Fruit fly (Drosophila melanogaster) whole organism, embryonic: ENCODE data around the gene CG9150.

Experiments used
- CG10543 ChIP-seq: fragments of 200-800 bp; sonication (Bioruptor generic); optimal IDR thresholded peaks from 3 replicates; lab custom pipeline; 2017; ENCODE audit warnings: missing biosample characterization, mild to moderate bottlenecking, missing genetic modification characterization, moderate library complexity
- CG11093 ChIP-seq: fragments of 200-800 bp; sonication (Bioruptor generic); IDR thresholded peaks from 3 replicates; pipeline ENCODE4 v1.3.6; 2022; ENCODE audit warnings: missing biosample characterization, missing genetic modification characterization
- CG11723 ChIP-seq: fragments of 200-800 bp; sonication (Bioruptor generic); optimal IDR thresholded peaks from 2 replicates; lab custom pipeline; 2017; ENCODE audit warnings: missing biosample characterization, mild to moderate bottlenecking, missing genetic modification characterization
- CG1233 ChIP-seq: fragments of 200-800 bp; sonication (Bioruptor generic); optimal IDR thresholded peaks from 4 replicates; lab custom pipeline; 2018; ENCODE audit warnings: missing biosample characterization, mild to moderate bottlenecking, missing genetic modification characterization
- CG12659 ChIP-seq: fragments of 200-800 bp; sonication (Bioruptor generic); optimal IDR thresholded peaks from 3 replicates; lab custom pipeline; 2017; ENCODE audit warnings: mild to moderate bottlenecking, missing biosample characterization, missing genetic modification reagents, missing genetic modification characterization
- CG12769 ChIP-seq: fragments of 200-800 bp; sonication (Bioruptor generic); optimal IDR thresholded peaks from 2 replicates; lab custom pipeline; 2019; ENCODE audit warnings: missing biosample characterization, mild to moderate bottlenecking, missing genetic modification characterization, moderate library complexity
- CG13775 ChIP-seq: fragments of 200-800 bp; sonication (Bioruptor generic); optimal IDR thresholded peaks from 3 replicates; lab custom pipeline; 2017; ENCODE audit warnings: missing biosample characterization, mild to moderate bottlenecking, missing genetic modification characterization
- CG14710 ChIP-seq: fragments of 200-800 bp; sonication (Bioruptor generic); optimal IDR thresholded peaks from 3 replicates; lab custom pipeline; 2019; ENCODE audit warnings: missing biosample characterization, mild to moderate bottlenecking, missing genetic modification characterization, moderate library complexity
- CG15011 ChIP-seq: fragments of 200-800 bp; sonication (Bioruptor generic); optimal IDR thresholded peaks from 3 replicates; lab custom pipeline; 2018; ENCODE audit warnings: missing biosample characterization, mild to moderate bottlenecking, missing genetic modification characterization
- CG15073 ChIP-seq: fragments of 200-800 bp; sonication (Bioruptor generic); optimal IDR thresholded peaks from 2 replicates; lab custom pipeline; 2016; ENCODE audit warnings: missing biosample characterization, missing genetic modification characterization
- CG1647 ChIP-seq: fragments of 200-800 bp; sonication (Bioruptor generic); optimal IDR thresholded peaks from 3 replicates; lab custom pipeline; 2016; ENCODE audit warnings: missing biosample characterization, missing genetic modification characterization
- CG17612 ChIP-seq: fragments of 200-800 bp; sonication (Bioruptor generic); IDR thresholded peaks from 2 replicates; pipeline ENCODE4 v1.3.6; 2022; ENCODE audit warnings: missing biosample characterization, missing genetic modification characterization
- CG1832 ChIP-seq: fragments of 200-800 bp; sonication (Bioruptor generic); optimal IDR thresholded peaks from 2 replicates; lab custom pipeline; 2017; ENCODE audit warnings: missing biosample characterization, mild to moderate bottlenecking, missing genetic modification characterization, inconsistent platforms
- CG18764 ChIP-seq: fragments of 200-800 bp; sonication (Bioruptor generic); optimal IDR thresholded peaks from 3 replicates; lab custom pipeline; 2016; ENCODE audit warnings: missing biosample characterization, missing genetic modification characterization
- CG2678 ChIP-seq: fragments of 200-800 bp; sonication (Bioruptor generic); optimal IDR thresholded peaks from 3 replicates; lab custom pipeline; 2019; ENCODE audit warnings: missing biosample characterization, mild to moderate bottlenecking, missing genetic modification characterization, moderate library complexity
- CG30431 ChIP-seq: fragments of 200-800 bp; sonication (Bioruptor generic); optimal IDR thresholded peaks from 2 replicates; lab custom pipeline; 2017; ENCODE audit warnings: missing biosample characterization, missing genetic modification characterization
- CG32767 ChIP-seq: fragments of 200-800 bp; sonication (Bioruptor generic); IDR thresholded peaks from 2 replicates; pipeline ENCODE4 v1.3.6; 2022; ENCODE audit warnings: missing biosample characterization, missing genetic modification characterization
- CG3407 ChIP-seq: fragments of 200-800 bp; sonication (Bioruptor generic); optimal IDR thresholded peaks from 2 replicates; lab custom pipeline; 2018; ENCODE audit warnings: missing biosample characterization, mild to moderate bottlenecking, missing genetic modification characterization
- CG34422 ChIP-seq: fragments of 200-800 bp; sonication (Bioruptor generic); IDR thresholded peaks from 3 replicates; pipeline ENCODE4 v1.3.6; 2022; ENCODE audit warnings: missing biosample characterization, missing genetic modification characterization
- CG5245 ChIP-seq: fragments of 200-800 bp; sonication (Bioruptor generic); optimal IDR thresholded peaks from 3 replicates; lab custom pipeline; 2016; ENCODE audit warnings: missing biosample characterization, missing genetic modification characterization
- CG6791 ChIP-seq: fragments of 200-800 bp; sonication (Bioruptor generic); IDR thresholded peaks from 3 replicates; pipeline ENCODE4 v1.3.6; 2022; ENCODE audit warnings: missing biosample characterization, missing genetic modification characterization; ENCODE audit not compliant: partially characterized antibody
- CG8359 ChIP-seq: fragments of 200-800 bp; sonication (Bioruptor generic); optimal IDR thresholded peaks from 2 replicates; lab custom pipeline; 2017; ENCODE audit warnings: missing biosample characterization, mild to moderate bottlenecking, missing genetic modification characterization, borderline replicate concordance
- CG9215 ChIP-seq: fragments of 200-800 bp; sonication (Bioruptor generic); IDR thresholded peaks from 2 replicates; pipeline ENCODE4 v1.3.6; 2022; ENCODE audit warnings: missing biosample characterization, missing genetic modification characterization
- CG9727 ChIP-seq: fragments of 200-800 bp; sonication (Bioruptor generic); optimal IDR thresholded peaks from 3 replicates; lab custom pipeline; 2017; ENCODE audit warnings: missing biosample characterization, mild to moderate bottlenecking, missing genetic modification characterization
- CTCF ChIP-seq: fragments of 200-800 bp; sonication (Bioruptor generic); optimal IDR thresholded peaks from 2 replicates; lab custom pipeline; 2017; ENCODE audit warnings: missing biosample characterization, mild to moderate bottlenecking, missing genetic modification characterization, moderate library complexity
- Dref ChIP-seq: fragments of 200-800 bp; sonication (Bioruptor generic); IDR thresholded peaks from 2 replicates; pipeline ENCODE4 v1.3.6; 2022; ENCODE audit warnings: missing biosample characterization, missing genetic modification characterization
- E2f2 ChIP-seq: fragments of 200-800 bp; sonication (Bioruptor generic); IDR thresholded peaks from 2 replicates; pipeline ENCODE4 v1.3.6; 2022; ENCODE audit warnings: missing biosample characterization, missing genetic modification characterization
- Hey ChIP-seq: fragments of 200-800 bp; sonication (Bioruptor generic); optimal IDR thresholded peaks from 3 replicates; lab custom pipeline; 2018; ENCODE audit warnings: missing biosample characterization, mild to moderate bottlenecking, missing genetic modification characterization
- Lim3 ChIP-seq: fragments of 200-800 bp; sonication (Bioruptor generic); IDR thresholded peaks from 2 replicates; pipeline ENCODE4 v1.3.6; 2022; ENCODE audit warnings: missing biosample characterization, missing genetic modification characterization
- Nf-YC ChIP-seq: fragments of 200-800 bp; optimal IDR thresholded peaks from 3 replicates; lab custom pipeline; 2019; ENCODE audit warnings: missing biosample characterization, mild to moderate bottlenecking, missing genetic modification characterization, moderate library complexity
- abd-A ChIP-seq: fragments of 200-800 bp; sonication (Bioruptor generic); optimal IDR thresholded peaks from 3 replicates; lab custom pipeline; 2019; ENCODE audit warnings: missing biosample characterization, mild to moderate bottlenecking, missing genetic modification characterization, moderate library complexity
- ase ChIP-seq: fragments of 200-800 bp; sonication (Bioruptor generic); IDR thresholded peaks from 3 replicates; pipeline ENCODE4 v1.3.6; 2022; ENCODE audit warnings: missing biosample characterization, missing genetic modification characterization
- br ChIP-seq: fragments of >200 bp; optimal IDR thresholded peaks from 2 replicates; lab custom pipeline; 2017
- crol ChIP-seq: fragments of 200-800 bp; sonication (Bioruptor generic); IDR thresholded peaks from 2 replicates; pipeline ENCODE4 v1.3.6; 2022; ENCODE audit warnings: missing biosample characterization, missing genetic modification characterization
- dan ChIP-seq: fragments of 200-800 bp; sonication (Bioruptor generic); IDR thresholded peaks from 2 replicates; pipeline ENCODE4 v1.3.6; 2022; ENCODE audit warnings: missing biosample characterization, missing genetic modification characterization
- disco-r ChIP-seq: fragments of 200-800 bp; sonication (Bioruptor generic); optimal IDR thresholded peaks from 2 replicates; lab custom pipeline; 2016; ENCODE audit warnings: missing biosample characterization, missing genetic modification characterization
- dmrt99B ChIP-seq: fragments of 200-800 bp; sonication (Bioruptor generic); optimal IDR thresholded peaks from 2 replicates; lab custom pipeline; 2018; ENCODE audit warnings: missing biosample characterization, mild to moderate bottlenecking, missing genetic modification characterization, moderate library complexity
- exex ChIP-seq: fragments of 200-800 bp; sonication (Bioruptor generic); optimal IDR thresholded peaks from 4 replicates; lab custom pipeline; 2018; ENCODE audit warnings: missing biosample characterization, mild to moderate bottlenecking, missing genetic modification characterization, moderate library complexity
- ftz-f1 ChIP-seq: fragments of 200-800 bp; sonication (Bioruptor generic); optimal IDR thresholded peaks from 2 replicates; lab custom pipeline; 2016; ENCODE audit warnings: missing biosample characterization, missing genetic modification characterization
- h ChIP-seq: fragments of >200 bp; optimal IDR thresholded peaks from 2 replicates; lab custom pipeline; 2017
- hkb ChIP-seq, 2 experiments: fragments of 200-800 bp in 1 of 2; fragments of >200 bp in 1 of 2; sonication (Bioruptor generic) in 1 of 2; IDR thresholded peaks in 1 of 2; optimal IDR thresholded peaks in 1 of 2; 2 replicates each; pipeline versions ENCODE4 v1.3.6 to Lab custom; 2017 to 2022; ENCODE audit warnings: missing biosample characterization in 1 of 2, missing genetic modification characterization in 1 of 2
- hth ChIP-seq: fragments of >200 bp; optimal IDR thresholded peaks from 2 replicates; lab custom pipeline; 2017; ENCODE audit warnings: inconsistent platforms
- lbe ChIP-seq: fragments of 200-800 bp; sonication (Bioruptor generic); optimal IDR thresholded peaks from 2 replicates; lab custom pipeline; 2016; ENCODE audit warnings: missing biosample characterization, mild to moderate bottlenecking, missing genetic modification characterization
- lmd ChIP-seq: fragments of 200-800 bp; sonication (Bioruptor generic); IDR thresholded peaks from 2 replicates; pipeline ENCODE4 v1.3.6; 2022; ENCODE audit warnings: missing biosample characterization, missing genetic modification characterization
- nerfin-2 ChIP-seq: fragments of 200-800 bp; sonication (Bioruptor generic); IDR thresholded peaks from 2 replicates; pipeline ENCODE4 v1.3.6; 2022; ENCODE audit warnings: missing biosample characterization, missing genetic modification characterization; ENCODE audit not compliant: partially characterized antibody
- run ChIP-seq: fragments of 200-800 bp; sonication (Bioruptor generic); optimal IDR thresholded peaks from 3 replicates; lab custom pipeline; 2018; ENCODE audit warnings: missing biosample characterization, mild to moderate bottlenecking, missing genetic modification characterization
- shn ChIP-seq: fragments of 200-800 bp; sonication (Bioruptor generic); optimal IDR thresholded peaks from 3 replicates; lab custom pipeline; 2016; ENCODE audit warnings: missing biosample characterization, missing genetic modification characterization
- sqz ChIP-seq: fragments of 200-800 bp; sonication (Bioruptor generic); optimal IDR thresholded peaks from 3 replicates; lab custom pipeline; 2018; ENCODE audit warnings: missing biosample characterization, mild to moderate bottlenecking, missing genetic modification characterization
- stc ChIP-seq: fragments of 200-800 bp; sonication (Bioruptor generic); IDR thresholded peaks from 2 replicates; pipeline ENCODE4 v1.3.6; 2022; ENCODE audit warnings: missing biosample characterization, missing genetic modification characterization
- tup ChIP-seq: fragments of 200-800 bp; sonication (Bioruptor generic); optimal IDR thresholded peaks from 2 replicates; lab custom pipeline; 2016; ENCODE audit warnings: missing biosample characterization, mild to moderate bottlenecking, missing genetic modification characterization, moderate library complexity
- vfl ChIP-seq: fragments of 200-800 bp; sonication (Bioruptor generic); optimal IDR thresholded peaks from 2 replicates; lab custom pipeline; 2016; ENCODE audit warnings: missing biosample characterization, missing genetic modification characterization
- zen2 ChIP-seq: fragments of 200-800 bp; sonication (Bioruptor generic); IDR thresholded peaks from 3 replicates; pipeline ENCODE4 v1.3.6; 2022; ENCODE audit warnings: missing biosample characterization, missing genetic modification characterization; ENCODE audit not compliant: partially characterized antibody

The CG9150 gene

dm6 chr2L:6051212-6051621 lies 17.2 kb downstream of the CG9150 start:
- peak; percentile 97 for TF ChIP-seq CG12659 (GFP tag; lab: Kevin White, UChicago)
- TF ChIP-seq CG18764: peak; percentile 85
- TF ChIP-seq run (tag; lab: Kevin White, UChicago): peak; percentile 94
- TF ChIP-seq stc (GFP tag; lab: Robert Waterston, UW): peak; percentile 95
- peak; percentile 90 for TF ChIP-seq vfl (GFP tag; lab: Kevin White, UChicago)
- TF ChIP-seq CG13775: peak; percentile 95
- peak; percentile 94 for TF ChIP-seq CG1647 (GFP tag; lab: Kevin White, UChicago)
- TF ChIP-seq CG15011: peak; percentile 89
- TF ChIP-seq abd-A (tag; lab: Kevin White, UChicago): no peak
- TF ChIP-seq CG17612 (GFP tag; lab: Robert Waterston, UW): peak; percentile 66
- TF ChIP-seq dan: no peak
- TF ChIP-seq dmrt99B (tag; lab: Kevin White, UChicago): peak; percentile 97
- TF ChIP-seq tup (GFP tag; lab: Kevin White, UChicago): peak; percentile 92
- TF ChIP-seq CG9727 (GFP tag; lab: Kevin White, UChicago): peak; percentile 98
- peak; percentile 96 for TF ChIP-seq CG10543 (GFP tag; lab: Kevin White, UChicago)
- TF ChIP-seq CG34422 (GFP tag; lab: Robert Waterston, UW): peak; percentile 92
- TF ChIP-seq CG30431: peak; percentile 84
- TF ChIP-seq Lim3 (GFP tag; lab: Robert Waterston, UW): 0 out of 2 replicates have a peak, but pooled peaks have one; percentile 60
- TF ChIP-seq CG8359 (GFP tag; lab: Kevin White, UChicago): peak; percentile 88
- TF ChIP-seq CG3407 (GFP tag; lab: Kevin White, UChicago): peak; percentile 92
- TF ChIP-seq exex (tag; lab: Kevin White, UChicago): peak; percentile 82
- TF ChIP-seq CG11093 (GFP tag; lab: Robert Waterston, UW): peak; percentile 73
- TF ChIP-seq CG32767 (GFP tag; lab: Robert Waterston, UW): peak; percentile 93
- TF ChIP-seq lmd: peak; percentile 92
- peak; percentile 95 for TF ChIP-seq CG11723 (GFP tag; lab: Kevin White, UChicago)
- no peak for TF ChIP-seq zen2 (GFP tag; lab: Robert Waterston, UW)
- peak; percentile 87 for TF ChIP-seq Nf-YC (tag; lab: Kevin White, UChicago)
- TF ChIP-seq ftz-f1 (GFP tag; lab: Kevin White, UChicago): peak; percentile 79
- no peak for TF ChIP-seq CG1832
- peak; percentile 98 for TF ChIP-seq CG2678 (tag; lab: Kevin White, UChicago)
- peak; percentile 90 for TF ChIP-seq CG5245
- peak; percentile 66 for TF ChIP-seq crol (GFP tag; lab: Robert Waterston, UW)
- TF ChIP-seq CG14710 (tag; lab: Kevin White, UChicago): peak; percentile 94
- TF ChIP-seq nerfin-2: no peak
- no peak for TF ChIP-seq br
- TF ChIP-seq Dref (GFP tag; lab: Robert Waterston, UW): 0 out of 2 replicates have a peak, but pooled peaks have one; percentile 20
- TF ChIP-seq CG6791: 0 out of 3 replicates have a peak, but pooled peaks have one; percentile 12
- peak; percentile 50 for TF ChIP-seq CG9215
- TF ChIP-seq CTCF (GFP tag; lab: Kevin White, UChicago): peak; percentile 52
- peak; percentile 93 for TF ChIP-seq lbe (GFP tag; lab: Kevin White, UChicago)
- peak; percentile 79 for TF ChIP-seq shn (GFP tag; lab: Kevin White, UChicago)
- TF ChIP-seq CG1233: peak; percentile 96
- no peak for TF ChIP-seq sqz
- peak; percentile 87 for TF ChIP-seq disco-r (GFP tag; lab: Kevin White, UChicago)
- TF ChIP-seq hkb (optimal IDR thresholded peaks at IDR 0.05; lab: Kevin White, UChicago): no peak
- peak; percentile 99 for TF ChIP-seq hkb (GFP tag; IDR thresholded peaks at IDR 0.05; lab: Robert Waterston, UW)
- TF ChIP-seq CG15073 (GFP tag; lab: Kevin White, UChicago): peak; percentile 47
- no peak for TF ChIP-seq hth (lab: Kevin White, UChicago)
- TF ChIP-seq ase (GFP tag; lab: Robert Waterston, UW): peak; percentile 83
- peak; percentile 85 for TF ChIP-seq Hey
- no peak for TF ChIP-seq CG12769 (tag; lab: Kevin White, UChicago)
- TF ChIP-seq E2f2: peak; percentile 80
- TF ChIP-seq h (lab: Kevin White, UChicago): no peak
